Worm (Caenorhabditis elegans) whole organism, young adult: ENCODE results near the gene nhr-134.

Experiments used
- B0035.1 ChIP-seq: sonication (generic microtip); optimal IDR thresholded peaks from 2 replicates; lab custom pipeline; 2016; ENCODE audit warnings: missing genetic modification characterization, mild to moderate bottlenecking, missing compliant biosample characterization, missing genotype, missing genetic modification reagents
- B0261.1 ChIP-seq: sonication (generic microtip); optimal IDR thresholded peaks from 2 replicates; lab custom pipeline; 2016; ENCODE audit warnings: mild to moderate bottlenecking, missing genetic modification characterization, moderate library complexity, missing compliant biosample characterization
- F33H1.4 ChIP-seq: fragments of 200-800 bp; sonication (Bioruptor generic); IDR thresholded peaks from 2 replicates; pipeline ENCODE4 v1.3.6; 2022; ENCODE audit warnings: missing genetic modification reagents, missing genetic modification characterization, missing compliant biosample characterization
- Y95B8A.8 ChIP-seq: fragments of 200-800 bp; sonication (Bioruptor generic); IDR thresholded peaks from 2 replicates; pipeline ENCODE4 v1.3.6; 2022; ENCODE audit warnings: missing genetic modification reagents, missing genetic modification characterization, missing compliant biosample characterization
- atf-7 ChIP-seq: sonication (generic microtip); optimal IDR thresholded peaks from 2 replicates; lab custom pipeline; 2017; ENCODE audit warnings: mild to moderate bottlenecking, missing genetic modification characterization, missing compliant biosample characterization
- attf-3 ChIP-seq: fragments of 200-800 bp; sonication (Bioruptor generic); conservative IDR thresholded peaks from 2 replicates; pipeline ENCODE4 v1.3.6; 2022; ENCODE audit warnings: missing genetic modification reagents, missing genetic modification characterization, missing compliant biosample characterization
- cebp-2 ChIP-seq: fragments of 200-800 bp; sonication (Bioruptor generic); IDR thresholded peaks from 2 replicates; pipeline ENCODE4 v1.3.6; 2022; ENCODE audit warnings: missing genetic modification characterization, missing compliant biosample characterization
- ceh-100 ChIP-seq: fragments of 200-800 bp; sonication (Bioruptor generic); IDR thresholded peaks from 2 replicates; pipeline ENCODE4 v1.3.6; 2022; ENCODE audit warnings: missing genetic modification reagents, missing genetic modification characterization, missing compliant biosample characterization
- ceh-27 ChIP-seq: fragments of 200-800 bp; sonication (Bioruptor generic); optimal IDR thresholded peaks from 2 replicates; lab custom pipeline; 2018; ENCODE audit warnings: mild to moderate bottlenecking, missing genetic modification characterization, moderate library complexity, missing compliant biosample characterization
- ceh-91 ChIP-seq: fragments of 200-800 bp; sonication (Bioruptor generic); IDR thresholded peaks from 2 replicates; pipeline ENCODE4 v1.3.6; 2022; ENCODE audit warnings: missing genetic modification reagents, missing genetic modification characterization, missing compliant biosample characterization
- die-1 ChIP-seq: sonication (generic microtip); optimal IDR thresholded peaks from 2 replicates; lab custom pipeline; 2016; ENCODE audit warnings: missing genotype, mild to moderate bottlenecking, missing genetic modification characterization, missing compliant biosample characterization
- dox-1 ChIP-seq: fragments of 200-800 bp; sonication (Bioruptor generic); IDR thresholded peaks from 2 replicates; pipeline ENCODE4 v1.3.6; 2022; ENCODE audit warnings: missing genetic modification reagents, missing genetic modification characterization, missing compliant biosample characterization
- egl-18 ChIP-seq: fragments of 200-800 bp; sonication (Bioruptor generic); IDR thresholded peaks from 2 replicates; pipeline ENCODE4 v1.3.6; 2022; ENCODE audit warnings: missing genetic modification reagents, missing genetic modification characterization, missing compliant biosample characterization
- egrh-3 ChIP-seq: fragments of 200-800 bp; sonication (Bioruptor generic); IDR thresholded peaks from 2 replicates; pipeline ENCODE4 v1.3.6; 2022; ENCODE audit warnings: missing genetic modification reagents, missing genetic modification characterization, missing compliant biosample characterization
- hmg-1.2 ChIP-seq: fragments of 200-800 bp; sonication (Bioruptor generic); IDR thresholded peaks from 2 replicates; pipeline ENCODE4 v1.3.6; 2022; ENCODE audit warnings: missing genetic modification reagents, missing genetic modification characterization, missing compliant biosample characterization
- hmg-20 ChIP-seq: fragments of 200-800 bp; sonication (Bioruptor generic); IDR thresholded peaks from 2 replicates; pipeline ENCODE4 v1.3.6; 2022; ENCODE audit warnings: missing genetic modification reagents, missing genetic modification characterization, missing compliant biosample characterization
- hrde-1 ChIP-seq: sonication (generic microtip); optimal IDR thresholded peaks from 2 replicates; lab custom pipeline; 2016; ENCODE audit warnings: missing genetic modification characterization, mild to moderate bottlenecking, missing compliant biosample characterization, moderate library complexity, missing genotype, missing genetic modification reagents, borderline replicate concordance
- hsf-1 ChIP-seq: fragments of 200-800 bp; sonication (Bioruptor generic); IDR thresholded peaks from 2 replicates; pipeline ENCODE4 v1.3.6; 2022; ENCODE audit warnings: missing genetic modification reagents, missing genetic modification characterization, missing compliant biosample characterization
- lin-54 ChIP-seq: fragments of 200-800 bp; sonication (Bioruptor generic); optimal IDR thresholded peaks from 2 replicates; lab custom pipeline; 2018; ENCODE audit warnings: mild to moderate bottlenecking, missing genetic modification characterization, missing compliant biosample characterization
- lir-1 ChIP-seq: fragments of 200-800 bp; sonication (Bioruptor generic); conservative IDR thresholded peaks from 2 replicates; pipeline ENCODE4 v1.3.6; 2022; ENCODE audit warnings: missing genetic modification reagents, missing genetic modification characterization, missing compliant biosample characterization
- madf-3 ChIP-seq: fragments of 200-800 bp; sonication (Bioruptor generic); IDR thresholded peaks from 2 replicates; pipeline ENCODE4 v1.3.6; 2022; ENCODE audit warnings: missing genetic modification reagents, missing genetic modification characterization, missing compliant biosample characterization
- nfya-2 ChIP-seq: fragments of 200-800 bp; sonication (Bioruptor generic); IDR thresholded peaks from 2 replicates; pipeline ENCODE4 v1.3.6; 2022; ENCODE audit warnings: missing genetic modification reagents, missing genetic modification characterization, missing compliant biosample characterization
- nfyb-1 ChIP-seq: fragments of 200-800 bp; sonication (Bioruptor generic); IDR thresholded peaks from 2 replicates; pipeline ENCODE4 v1.3.6; 2022; ENCODE audit warnings: missing genetic modification reagents, missing genetic modification characterization, missing compliant biosample characterization
- nhr-80 ChIP-seq: sonication (generic microtip); optimal IDR thresholded peaks from 2 replicates; lab custom pipeline; 2016; ENCODE audit warnings: missing genetic modification characterization, missing compliant biosample characterization
- nhr-90 ChIP-seq: sonication (generic microtip); optimal IDR thresholded peaks from 2 replicates; lab custom pipeline; 2016; ENCODE audit warnings: missing genotype, mild to moderate bottlenecking, missing genetic modification characterization, missing compliant biosample characterization
- pbrm-1 ChIP-seq: fragments of 200-800 bp; sonication (Bioruptor generic); IDR thresholded peaks from 2 replicates; pipeline ENCODE4 v1.3.6; 2022; ENCODE audit warnings: missing genetic modification reagents, missing genetic modification characterization, missing compliant biosample characterization
- rpc-1 ChIP-seq, 2 experiments: fragments of 150-350 bp in 1 of 2; sonication (generic microtip) in 1 of 2; optimal IDR thresholded peaks; 2 replicates each; lab custom pipeline; 2014 to 2018; ENCODE audit warnings: missing biosample characterization in 1 of 2, missing genetic modification characterization in 1 of 2, missing genetic modification reagents in 1 of 2, missing genotype in 1 of 2
- sdz-38 ChIP-seq: sonication (generic microtip); optimal IDR thresholded peaks from 2 replicates; lab custom pipeline; 2016; ENCODE audit warnings: missing genotype, missing genetic modification characterization, missing compliant biosample characterization
- sea-2 ChIP-seq: fragments of 200-800 bp; sonication (Bioruptor generic); IDR thresholded peaks from 2 replicates; pipeline ENCODE4 v1.3.6; 2022; ENCODE audit warnings: missing genetic modification characterization, missing compliant biosample characterization
- snpc-4 ChIP-seq, 5 experiments: fragments of 150-350 bp in 1 of 5; sonication (generic microtip) in 4 of 5; optimal IDR thresholded peaks; 2 replicates each; lab custom pipeline; 2014 to 2018; ENCODE audit warnings: missing genetic modification characterization in 5 of 5, missing biosample characterization in 3 of 5, antibody characterized with exemption in 2 of 5, mild to moderate bottlenecking in 2 of 5, missing compliant biosample characterization in 2 of 5, missing genotype in 2 of 5, moderate library complexity in 2 of 5, missing genetic modification reagents in 1 of 5
- zfh-2 ChIP-seq: fragments of 200-800 bp; sonication (Bioruptor generic); conservative IDR thresholded peaks from 2 replicates; pipeline ENCODE4 v1.3.6; 2022; ENCODE audit warnings: missing genetic modification reagents, missing genetic modification characterization, missing compliant biosample characterization
- ztf-28 ChIP-seq: fragments of 200-800 bp; sonication (Bioruptor generic); IDR thresholded peaks from 2 replicates; pipeline ENCODE4 v1.3.6; 2022; ENCODE audit warnings: missing genetic modification reagents, missing genetic modification characterization, missing compliant biosample characterization
- ztf-3 ChIP-seq: fragments of 200-800 bp; sonication (Bioruptor generic); optimal IDR thresholded peaks from 2 replicates; lab custom pipeline; 2018; ENCODE audit warnings: mild to moderate bottlenecking, missing genetic modification characterization, missing compliant biosample characterization

The nhr-134 gene

ce11 chrV:2187864-2188345, 43.1 kb upstream of the nhr-134 start, which contains the start of gene Y5H2B.3:
Gene Y5H2B.3 (plus strand): TSS chrV:2188295.
- TF ChIP-seq hmg-20 (GFP tag; lab: Robert Waterston, UW), result no peak
- TF ChIP-seq sea-2 (GFP tag; lab: Robert Waterston, UW), result no peak
- TF ChIP-seq die-1 (tag; lab: Kevin White, UChicago), result no peak
- TF ChIP-seq nhr-80, result no peak
- no peak for TF ChIP-seq F33H1.4 (GFP tag; lab: Robert Waterston, UW)
- TF ChIP-seq B0261.1 (tag; lab: Kevin White, UChicago), result no peak

- TF ChIP-seq ceh-100 (no peak), egrh-3 (GFP tag; lab: Robert Waterston, UW) (peak; percentile 55; the same call in 1 of the 2 replicates), snpc-4 (GFP tag; optimal IDR thresholded peaks at IDR 0.05; lab: Kevin White, UChicago) (no peak), snpc-4 (tag; optimal IDR thresholded peaks at IDR 0.05; lab: Kevin White, UChicago) (peak in 1 of 4 experiments; percentile 29), attf-3 (GFP tag; lab: Robert Waterston, UW) (no peak), zfh-2 (GFP tag; lab: Robert Waterston, UW) (peak; percentile 94), ztf-28 (0 out of 2 replicates have a peak, but pooled peaks have one; percentile 40), cebp-2 (GFP tag; lab: Robert Waterston, UW) (no peak), sdz-38 (tag; lab: Kevin White, UChicago) (no peak), atf-7 (no peak)
These were observed 40.6 kb upstream of the nhr-134 start for ce11 chrV:2190383-2190782.

- no peak for TF ChIP-seq B0035.1 (tag; lab: Kevin White, UChicago)
- no peak for TF ChIP-seq egl-18 (GFP tag; lab: Robert Waterston, UW)
- no peak for TF ChIP-seq Y95B8A.8 (GFP tag; lab: Robert Waterston, UW)
- no peak for TF ChIP-seq madf-3
- no peak for TF ChIP-seq nhr-90 (tag; lab: Kevin White, UChicago)
- no peak for TF ChIP-seq lir-1 (GFP tag; lab: Robert Waterston, UW)
- no peak for TF ChIP-seq nfyb-1 (GFP tag; lab: Robert Waterston, UW)
- no peak for TF ChIP-seq hrde-1
- no peak for TF ChIP-seq ceh-27 (GFP tag; lab: Kevin White, UChicago)
These were observed 39.9 kb upstream of the nhr-134 start, which contains the start of gene srbc-42 for ce11 chrV:2191122-2191521. Gene srbc-42 (minus strand): TSS chrV:2191222.

ce11 chrV:2192117-2192516, 38.9 kb upstream of the nhr-134 start, which contains the start of gene nhr-13:
Gene nhr-13 (plus strand): TSS chrV:2192485.
- peak; percentile 92 for TF ChIP-seq hmg-1.2 (GFP tag; lab: Robert Waterston, UW)
- TF ChIP-seq pbrm-1 (GFP tag; lab: Robert Waterston, UW), result no peak
- no peak for TF ChIP-seq rpc-1 (optimal IDR thresholded peaks at IDR 0.05; lab: Kevin White, UChicago)
- no peak for TF ChIP-seq rpc-1 (tag; optimal IDR thresholded peaks at IDR 0.05; lab: Kevin White, UChicago)
- no peak for TF ChIP-seq ztf-3
- no peak for TF ChIP-seq dox-1
- TF ChIP-seq hsf-1 (GFP tag; lab: Robert Waterston, UW), result no peak
- TF ChIP-seq nfya-2 (GFP tag; lab: Robert Waterston, UW), result no peak
- TF ChIP-seq ceh-91, result no peak
- TF ChIP-seq lin-54, result no peak
- peak; percentile 47 for TF ChIP-seq nhr-80
